Fruit fly (Drosophila melanogaster): ENCODE results near the gene Eip93F.
A peak's percentile ranks its signal among the peaks of the same experiment; 100 is the strongest.

Eip93F gene

DNA sequence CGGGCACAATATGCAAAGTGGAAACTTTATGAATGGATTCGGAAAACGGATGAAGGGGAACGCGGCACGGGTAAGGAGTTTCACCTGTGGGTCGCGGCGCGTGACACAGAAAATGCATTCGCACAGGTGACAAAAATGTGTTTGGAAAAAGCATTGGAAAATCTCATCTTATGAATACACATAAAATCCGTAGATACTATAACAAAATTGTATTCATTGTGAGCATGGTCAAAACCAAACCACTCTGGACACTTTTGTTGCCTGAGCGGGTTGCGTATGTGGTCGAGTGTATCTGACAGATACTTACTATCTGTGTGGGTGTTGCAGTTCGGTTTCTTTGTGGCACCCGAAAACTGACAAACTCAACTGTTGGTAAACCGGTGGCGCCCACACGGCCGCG lies 90.6 kb downstream of the Eip93F start:
- TF ChIP-seq CG15710 (tag; optimal IDR thresholded peaks at IDR 0.05): peak; percentile 49
- TF ChIP-seq CG12605 (GFP tag; IDR thresholded peaks at IDR 0.05): peak; percentile 85
- TF ChIP-seq fd96Ca (GFP tag; IDR thresholded peaks at IDR 0.05): peak; percentile 89
- TF ChIP-seq Snoo (tag; optimal IDR thresholded peaks at IDR 0.05): peak; percentile 57
- TF ChIP-seq EcR (GFP tag; optimal IDR thresholded peaks at IDR 0.05): no peak
- TF ChIP-seq CG32121 (GFP tag; IDR thresholded peaks at IDR 0.05): peak; percentile 90
- TF ChIP-seq Pif1A (GFP tag; optimal IDR thresholded peaks at IDR 0.05): no peak
- peak; percentile 92 for TF ChIP-seq CG4496 (GFP tag; IDR thresholded peaks at IDR 0.05)
- TF ChIP-seq CG10348 (GFP tag; IDR thresholded peaks at IDR 0.05): no peak
- no peak for TF ChIP-seq D1 (tag; optimal IDR thresholded peaks at IDR 0.05)
- TF ChIP-seq rn (GFP tag; IDR thresholded peaks at IDR 0.05): peak; percentile 66
- TF ChIP-seq CG14655 (GFP tag; optimal IDR thresholded peaks at IDR 0.05): no peak
- no peak for TF ChIP-seq CG8159 (tag; optimal IDR thresholded peaks at IDR 0.05)
- no peak for TF ChIP-seq Pif1B (GFP tag; optimal IDR thresholded peaks at IDR 0.05)
- TF ChIP-seq CG9948 (tag; optimal IDR thresholded peaks at IDR 0.05): peak; percentile 31
- peak; percentile 37 for TF ChIP-seq CG17806 (tag; optimal IDR thresholded peaks at IDR 0.05)
- peak; percentile 90 for TF ChIP-seq Ets98B (GFP tag; IDR thresholded peaks at IDR 0.05)
- TF ChIP-seq gl (tag; optimal IDR thresholded peaks at IDR 0.05): no peak
- TF ChIP-seq CG8301 (tag; optimal IDR thresholded peaks at IDR 0.05): no peak
- TF ChIP-seq CG13204 (GFP tag; optimal IDR thresholded peaks at IDR 0.05): no peak
- TF ChIP-seq CG34367 (tag; optimal IDR thresholded peaks at IDR 0.05): no peak

DNA sequence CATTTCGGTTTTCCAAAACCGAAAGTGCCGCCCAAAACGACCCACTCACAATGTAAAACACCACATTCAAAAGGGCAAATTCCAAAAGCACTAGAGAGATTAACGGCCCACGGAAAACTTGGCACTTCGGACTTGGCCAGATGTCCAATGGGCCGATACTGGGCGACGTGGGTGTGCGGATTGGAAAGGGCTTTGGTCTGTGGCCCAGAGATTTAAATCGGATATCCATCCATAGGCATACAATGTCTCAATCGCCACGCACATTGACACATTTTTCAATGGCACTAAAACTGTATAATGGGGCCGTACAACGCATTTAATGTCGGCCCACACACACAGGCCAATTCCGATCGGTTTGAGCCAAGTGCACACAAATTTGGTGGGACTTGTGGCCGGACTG lies 91.5 kb downstream of the Eip93F start:
- TF ChIP-seq CG13204 (GFP tag; optimal IDR thresholded peaks at IDR 0.05) (no peak), Pif1B (GFP tag; optimal IDR thresholded peaks at IDR 0.05) (no peak), CG32121 (GFP tag; IDR thresholded peaks at IDR 0.05) (no peak), CG34367 (tag; optimal IDR thresholded peaks at IDR 0.05) (no peak), D1 (tag; optimal IDR thresholded peaks at IDR 0.05) (no peak), Snoo (tag; optimal IDR thresholded peaks at IDR 0.05) (no peak), fd96Ca (GFP tag; IDR thresholded peaks at IDR 0.05) (no peak), Pif1A (GFP tag; optimal IDR thresholded peaks at IDR 0.05) (no peak), gl (tag; optimal IDR thresholded peaks at IDR 0.05) (no peak), rn (GFP tag; IDR thresholded peaks at IDR 0.05) (no peak), Ets98B (GFP tag; IDR thresholded peaks at IDR 0.05) (no peak), CG10348 (GFP tag; IDR thresholded peaks at IDR 0.05) (no peak), CG15710 (tag; optimal IDR thresholded peaks at IDR 0.05) (no peak), CG8159 (tag; optimal IDR thresholded peaks at IDR 0.05) (no peak), CG4496 (GFP tag; IDR thresholded peaks at IDR 0.05) (no peak), CG17806 (tag; optimal IDR thresholded peaks at IDR 0.05) (no peak), CG14655 (GFP tag; optimal IDR thresholded peaks at IDR 0.05) (no peak)

DNA sequence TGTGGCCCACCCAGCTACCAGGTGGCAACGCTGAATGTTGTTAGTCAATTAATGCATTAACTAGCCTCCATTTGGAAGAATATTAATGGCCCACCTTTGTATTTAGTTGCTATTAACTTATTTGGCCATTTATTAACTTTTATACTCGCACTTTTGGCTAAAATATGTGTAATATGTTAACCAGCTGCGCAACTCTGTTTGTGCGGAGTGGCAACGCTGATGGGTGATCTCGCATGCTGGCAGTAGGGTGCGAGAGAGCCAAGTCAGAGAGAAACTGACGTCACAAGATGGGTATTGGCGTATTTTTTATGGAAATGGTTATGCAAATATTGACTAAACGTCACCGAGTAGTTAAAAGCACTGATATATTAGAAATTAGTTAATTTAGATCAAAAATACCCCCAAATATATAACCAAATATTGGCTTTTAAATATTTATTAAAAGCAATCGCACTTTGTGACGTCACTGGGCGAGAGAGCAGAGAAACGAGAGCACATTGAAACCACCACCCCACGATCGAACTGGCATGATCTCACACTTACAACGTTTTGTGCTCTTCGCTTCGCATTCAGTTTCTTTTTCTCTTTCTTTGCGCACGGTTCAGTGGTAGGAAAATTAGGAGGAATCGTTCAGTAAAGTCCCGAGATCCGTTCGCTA lies 92.8 kb downstream of the Eip93F start, which contains the start of gene how:
Gene how (plus strand): TSS at position 567 of the 658 bp plus-strand sequence.
- TF ChIP-seq Pif1B (GFP tag; optimal IDR thresholded peaks at IDR 0.05): peak; percentile 40
- TF ChIP-seq Pif1A (GFP tag; optimal IDR thresholded peaks at IDR 0.05): peak; percentile 33
- no peak for TF ChIP-seq CG12605 (GFP tag; IDR thresholded peaks at IDR 0.05)
- no peak for TF ChIP-seq EcR (GFP tag; optimal IDR thresholded peaks at IDR 0.05)
- peak; percentile 16 for TF ChIP-seq Snoo (tag; optimal IDR thresholded peaks at IDR 0.05)
- TF ChIP-seq CG15710 (tag; optimal IDR thresholded peaks at IDR 0.05): peak; percentile 13
- peak; percentile 5; the same call in 1 of the 3 replicates for TF ChIP-seq fd96Ca (GFP tag; IDR thresholded peaks at IDR 0.05)
- no peak for TF ChIP-seq CG14655 (GFP tag; optimal IDR thresholded peaks at IDR 0.05)

DNA sequence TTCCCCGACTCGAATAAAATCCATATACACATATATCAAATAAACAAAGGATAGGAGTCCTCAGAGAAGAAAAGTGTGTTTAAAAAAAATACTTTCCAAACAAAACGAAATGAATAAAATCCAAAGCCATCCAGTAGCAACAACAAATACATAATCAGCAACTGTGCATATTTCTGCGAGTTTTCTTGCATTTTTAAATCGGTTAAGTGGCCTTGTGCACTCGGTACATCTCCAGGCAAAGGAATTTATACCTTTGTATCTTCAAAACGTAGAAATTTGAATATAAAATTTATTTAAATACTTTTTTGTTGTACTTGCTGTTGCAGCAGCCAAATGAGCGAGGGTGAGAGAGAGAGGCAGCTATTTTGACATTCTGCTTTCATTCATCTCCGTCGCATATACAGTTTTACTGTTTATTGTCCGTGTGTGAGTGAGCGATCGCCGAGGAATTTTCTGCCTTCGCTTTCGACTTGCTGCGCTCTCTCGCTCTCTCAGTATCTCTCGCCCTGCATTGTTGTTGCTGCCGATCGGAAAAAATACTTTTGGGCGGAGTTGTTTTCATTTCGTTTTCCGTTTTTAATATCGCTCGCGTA lies 93.5 kb downstream of the Eip93F start:
- TF ChIP-seq gl (tag; optimal IDR thresholded peaks at IDR 0.05): no peak
- no peak for TF ChIP-seq CG12605 (GFP tag; IDR thresholded peaks at IDR 0.05)
- TF ChIP-seq EcR (GFP tag; optimal IDR thresholded peaks at IDR 0.05): peak; percentile 35

DNA sequence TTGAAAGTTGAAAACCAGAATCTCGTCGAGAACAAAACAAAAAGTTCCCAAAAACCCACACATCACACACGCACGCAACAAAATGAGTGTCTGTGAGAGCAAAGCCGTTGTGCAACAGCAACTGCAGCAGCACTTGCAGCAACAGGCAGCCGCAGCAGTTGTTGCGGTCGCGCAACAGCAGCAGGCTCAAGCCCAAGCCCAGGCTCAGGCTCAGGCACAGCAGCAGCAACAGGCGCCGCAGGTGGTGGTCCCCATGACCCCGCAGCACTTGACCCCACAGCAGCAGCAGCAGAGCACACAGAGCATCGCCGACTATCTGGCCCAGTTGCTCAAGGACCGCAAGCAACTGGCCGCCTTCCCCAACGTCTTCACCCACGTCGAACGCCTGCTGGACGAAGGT lies 94.1 kb downstream of the Eip93F start:
- TF ChIP-seq CG12605 (GFP tag; IDR thresholded peaks at IDR 0.05): 0 out of 2 replicates have a peak, but pooled peaks have one; percentile 20
- TF ChIP-seq Ets98B (GFP tag; IDR thresholded peaks at IDR 0.05): no peak

DNA sequence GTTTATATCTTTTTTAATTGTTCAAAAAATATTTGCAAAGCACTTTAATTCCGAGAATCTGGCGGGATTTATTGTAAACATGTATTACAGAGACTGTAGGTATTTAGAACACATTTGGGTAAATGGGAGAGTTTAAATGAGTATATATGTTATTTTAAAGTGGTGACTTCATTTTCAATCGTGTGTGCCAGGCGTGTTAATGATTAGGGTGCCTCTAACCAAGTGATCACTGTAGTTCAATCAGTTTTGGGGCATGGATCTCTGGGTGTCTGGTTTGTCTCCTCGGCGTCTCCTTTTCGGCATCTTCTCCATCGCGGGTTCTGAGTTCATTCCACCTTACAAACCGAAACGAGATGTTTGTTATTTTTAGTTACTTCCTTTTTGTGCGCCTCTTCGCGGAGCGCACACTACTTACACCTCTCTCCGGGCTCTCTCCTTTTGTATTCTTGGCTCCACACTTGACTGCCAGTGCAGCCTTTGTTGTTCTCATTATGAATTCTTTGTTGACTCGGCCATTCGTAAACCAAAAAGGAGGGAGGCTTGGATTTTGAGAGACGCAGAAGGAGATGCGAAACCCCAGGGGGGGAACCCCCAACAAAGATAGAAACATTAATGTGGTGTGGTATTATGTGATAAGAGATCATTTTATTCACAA lies 95.0 kb downstream of the Eip93F start:
- TF ChIP-seq CG4496 (GFP tag; IDR thresholded peaks at IDR 0.05): no peak
- peak; percentile 97 for TF ChIP-seq EcR (GFP tag; optimal IDR thresholded peaks at IDR 0.05)
- TF ChIP-seq fd96Ca (GFP tag; IDR thresholded peaks at IDR 0.05): 0 out of 3 replicates have a peak, but pooled peaks have one; percentile 7
- TF ChIP-seq Pif1A (GFP tag; optimal IDR thresholded peaks at IDR 0.05): no peak
- TF ChIP-seq CG34367 (tag; optimal IDR thresholded peaks at IDR 0.05): no peak
- TF ChIP-seq rn (GFP tag; IDR thresholded peaks at IDR 0.05): no peak
- TF ChIP-seq Pif1B (GFP tag; optimal IDR thresholded peaks at IDR 0.05): no peak
- no peak for TF ChIP-seq CG8301 (tag; optimal IDR thresholded peaks at IDR 0.05)
- no peak for TF ChIP-seq Snoo (tag; optimal IDR thresholded peaks at IDR 0.05)
- no peak for TF ChIP-seq CG32121 (GFP tag; IDR thresholded peaks at IDR 0.05)
- TF ChIP-seq CG17806 (tag; optimal IDR thresholded peaks at IDR 0.05): no peak
- TF ChIP-seq D1 (tag; optimal IDR thresholded peaks at IDR 0.05): peak; percentile 19
- no peak for TF ChIP-seq CG15710 (tag; optimal IDR thresholded peaks at IDR 0.05)
- peak; percentile 7 for TF ChIP-seq CG13204 (GFP tag; optimal IDR thresholded peaks at IDR 0.05)
- TF ChIP-seq CG14655 (GFP tag; optimal IDR thresholded peaks at IDR 0.05): no peak
- TF ChIP-seq CG12605 (GFP tag; IDR thresholded peaks at IDR 0.05): no peak
- TF ChIP-seq gl (tag; optimal IDR thresholded peaks at IDR 0.05): no peak
- TF ChIP-seq CG9948 (tag; optimal IDR thresholded peaks at IDR 0.05): no peak
- TF ChIP-seq CG8159 (tag; optimal IDR thresholded peaks at IDR 0.05): no peak
- TF ChIP-seq Ets98B (GFP tag; IDR thresholded peaks at IDR 0.05): no peak
- no peak for TF ChIP-seq CG10348 (GFP tag; IDR thresholded peaks at IDR 0.05)

Data from whole organism, pupa.